Fruit fly (Drosophila melanogaster) whole organism, wandering third instar larva: ENCODE measurements around the gene CG5376.

Source experiments
- CG32264 ChIP-seq: fragments of 200-800 bp; sonication (Bioruptor generic); optimal IDR thresholded peaks from 2 replicates; lab custom pipeline; 2016; ENCODE audit warnings: missing biosample characterization, missing genetic modification characterization
- Jra ChIP-seq: sonication (Bioruptor generic); optimal IDR thresholded peaks from 2 replicates; lab custom pipeline; 2016; ENCODE audit warnings: missing biosample characterization, missing genetic modification characterization
- foxo ChIP-seq, 2 experiments: fragments of 200-800 bp; sonication (Bioruptor generic); optimal IDR thresholded peaks; 2 replicates in 1 of 2; 3 replicates in 1 of 2; lab custom pipeline; 2016 to 2017; ENCODE audit warnings: missing biosample characterization in 2 of 2, missing genetic modification characterization in 2 of 2
- fru ChIP-seq: fragments of 200-800 bp; sonication (Bioruptor generic); optimal IDR thresholded peaks from 3 replicates; lab custom pipeline; 2016; ENCODE audit warnings: missing biosample characterization, mild to moderate bottlenecking, missing genetic modification characterization
- h ChIP-seq: fragments of 200-800 bp; sonication (Bioruptor generic); optimal IDR thresholded peaks from 3 replicates; lab custom pipeline; 2016; ENCODE audit warnings: missing biosample characterization, mild to moderate bottlenecking, missing genetic modification characterization
- jim ChIP-seq: fragments of 175-275, 200-325 bp; sonication (Bioruptor generic); optimal IDR thresholded peaks from 2 replicates; lab custom pipeline; 2016; ENCODE audit warnings: missing biosample characterization, mild to moderate bottlenecking, missing genetic modification characterization
- psq ChIP-seq: fragments of 200-800 bp; sonication (Bioruptor generic); optimal IDR thresholded peaks from 3 replicates; lab custom pipeline; 2017; ENCODE audit warnings: missing biosample characterization, mild to moderate bottlenecking, missing genetic modification characterization, moderate library complexity

DNA sequence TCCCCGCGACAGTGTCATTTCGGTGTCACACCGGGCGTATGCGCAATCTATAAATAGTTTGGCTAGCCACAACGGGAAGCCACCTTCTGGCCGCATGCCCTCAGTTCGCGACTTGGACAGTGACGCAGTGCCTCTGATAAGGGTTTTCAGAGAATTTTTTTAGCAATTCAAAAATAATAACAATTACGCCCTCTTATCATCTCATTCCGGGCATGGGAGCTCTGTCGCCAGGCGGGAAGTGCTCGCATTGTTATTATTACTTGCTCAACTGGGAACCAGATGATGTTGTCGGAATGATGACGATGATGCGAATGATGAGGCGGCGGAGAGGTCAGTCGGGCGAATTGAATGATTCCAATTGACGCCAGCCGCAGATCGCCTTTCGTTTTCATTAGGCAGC is 34.1 kb upstream of the CG5376 start:
- TF ChIP-seq Jra (GFP tag; lab: Kevin White, UChicago) (no peak), h (GFP tag; lab: Kevin White, UChicago) (peak; percentile 13), jim (no peak), CG32264 (no peak), fru (GFP tag; lab: Kevin White, UChicago) (no peak), psq (GFP tag; lab: Kevin White, UChicago) (no peak), foxo (GFP tag; optimal IDR thresholded peaks at IDR 0.05; lab: Kevin White, UChicago) (no peak)
